Worm (Caenorhabditis elegans) whole organism, L3 larva: ENCODE measurements around the gene atf-2.
A peak's percentile ranks its signal among the peaks of the same experiment; 100 is the strongest.

Experiments
- R02D3.7 ChIP-seq: fragments of 150-350 bp; optimal IDR thresholded peaks from 2 replicates; lab custom pipeline; 2014; ENCODE audit warnings: missing biosample characterization, missing genetic modification characterization
- ZK546.5 ChIP-seq: sonication (generic microtip); optimal IDR thresholded peaks from 2 replicates; lab custom pipeline; 2017; ENCODE audit warnings: missing biosample characterization, missing genetic modification characterization
- aly-2 ChIP-seq: fragments of 150-350 bp; optimal IDR thresholded peaks from 2 replicates; lab custom pipeline; 2014; ENCODE audit warnings: missing biosample characterization, missing genetic modification characterization
- ama-1 ChIP-seq: fragments of 150-350 bp; optimal IDR thresholded peaks from 2 replicates; lab custom pipeline; 2018
- ceh-16 ChIP-seq: sonication (generic microtip); optimal IDR thresholded peaks from 2 replicates; lab custom pipeline; 2017; ENCODE audit warnings: missing biosample characterization, missing genetic modification characterization
- ceh-28 ChIP-seq: fragments of 150-350 bp; optimal IDR thresholded peaks from 2 replicates; lab custom pipeline; 2014; ENCODE audit warnings: missing biosample characterization, missing genetic modification reagents, missing genetic modification characterization
- ceh-82 ChIP-seq: fragments of 150-350 bp; optimal IDR thresholded peaks from 2 replicates; lab custom pipeline; 2014; ENCODE audit warnings: missing biosample characterization, missing genetic modification characterization
- ceh-9 ChIP-seq: sonication (generic microtip); optimal IDR thresholded peaks from 2 replicates; lab custom pipeline; 2018; ENCODE audit warnings: missing biosample characterization, missing genetic modification characterization
- daf-12 ChIP-seq: fragments of 150-350 bp; optimal IDR thresholded peaks from 2 replicates; lab custom pipeline; 2014; ENCODE audit warnings: missing biosample characterization, missing genetic modification reagents, missing genetic modification characterization
- egl-27 ChIP-seq: sonication (generic microtip); optimal IDR thresholded peaks from 4 replicates; lab custom pipeline; 2017; ENCODE audit warnings: missing biosample characterization, missing genetic modification reagents, missing genetic modification characterization
- egl-5 ChIP-seq: fragments of 150-350 bp; optimal IDR thresholded peaks from 2 replicates; lab custom pipeline; 2017; ENCODE audit warnings: missing biosample characterization, missing genetic modification reagents, missing genetic modification characterization, inconsistent platforms
- elt-1 ChIP-seq: fragments of 150-350 bp; optimal IDR thresholded peaks from 2 replicates; lab custom pipeline; 2014; ENCODE audit warnings: missing biosample characterization, missing genetic modification characterization
- elt-2 ChIP-seq: sonication (generic microtip); optimal IDR thresholded peaks from 2 replicates; lab custom pipeline; 2016; ENCODE audit warnings: missing genetic modification reagents, mild to moderate bottlenecking, missing genetic modification characterization, missing compliant biosample characterization
- elt-3 ChIP-seq, 3 experiments: fragments of 150-350 bp in 1 of 3; sonication (generic microtip) in 2 of 3; optimal IDR thresholded peaks; 2 replicates in 2 of 3; 4 replicates in 1 of 3; lab custom pipeline; 2014 to 2017; ENCODE audit warnings: missing biosample characterization in 3 of 3, missing genetic modification characterization in 3 of 3
- eor-1 ChIP-seq, 2 experiments: fragments of 150-350 bp; optimal IDR thresholded peaks; 2 replicates each; lab custom pipeline; 2014 to 2018; ENCODE audit warnings: missing biosample characterization in 2 of 2, missing genetic modification characterization in 2 of 2
- fkh-10 ChIP-seq: sonication (generic microtip); optimal IDR thresholded peaks from 2 replicates; lab custom pipeline; 2017; ENCODE audit warnings: missing biosample characterization, missing genetic modification reagents, missing genetic modification characterization
- fkh-2 ChIP-seq: fragments of 150-350 bp; optimal IDR thresholded peaks from 2 replicates; lab custom pipeline; 2014; ENCODE audit warnings: missing biosample characterization, missing genetic modification reagents, missing genetic modification characterization
- fos-1 ChIP-seq: fragments of 150-350 bp; optimal IDR thresholded peaks from 2 replicates; lab custom pipeline; 2014; ENCODE audit warnings: missing biosample characterization, missing genetic modification characterization
- hmg-11 ChIP-seq: sonication (generic microtip); optimal IDR thresholded peaks from 2 replicates; lab custom pipeline; 2016; ENCODE audit warnings: missing genetic modification characterization, missing compliant biosample characterization
- jun-1 ChIP-seq: fragments of 150-350 bp; optimal IDR thresholded peaks from 2 replicates; lab custom pipeline; 2014; ENCODE audit warnings: missing biosample characterization, missing genetic modification reagents, missing genetic modification characterization
- lin-15B ChIP-seq: fragments of 150-350 bp; optimal IDR thresholded peaks from 2 replicates; lab custom pipeline; 2014; ENCODE audit warnings: missing biosample characterization, missing genetic modification characterization
- lin-39 ChIP-seq: fragments of 150-350 bp; optimal IDR thresholded peaks from 2 replicates; lab custom pipeline; 2018; ENCODE audit warnings: missing biosample characterization, missing genetic modification reagents, missing genetic modification characterization
- lsy-12 ChIP-seq: sonication (generic microtip); optimal IDR thresholded peaks from 2 replicates; lab custom pipeline; 2016; ENCODE audit warnings: mild to moderate bottlenecking, missing genetic modification characterization, missing compliant biosample characterization
- mdl-1 ChIP-seq: fragments of 150-350 bp; optimal IDR thresholded peaks from 2 replicates; lab custom pipeline; 2014; ENCODE audit warnings: missing biosample characterization, missing genetic modification characterization
- mml-1 ChIP-seq: fragments of 150-350 bp; sonication (generic microtip); optimal IDR thresholded peaks from 3 replicates; lab custom pipeline; 2014; ENCODE audit warnings: missing biosample characterization, missing genetic modification characterization
- nfya-1 ChIP-seq: sonication (generic microtip); optimal IDR thresholded peaks from 2 replicates; lab custom pipeline; 2017; ENCODE audit warnings: missing genetic modification characterization, mild to moderate bottlenecking, missing compliant biosample characterization, antibody characterized with exemption, moderate library complexity; ENCODE audit not compliant: insufficient read depth
- nhr-11 ChIP-seq: fragments of 150-350 bp; optimal IDR thresholded peaks from 2 replicates; lab custom pipeline; 2014; ENCODE audit warnings: missing biosample characterization, missing genetic modification characterization
- nhr-12 ChIP-seq: fragments of 150-350 bp; optimal IDR thresholded peaks from 2 replicates; lab custom pipeline; 2014; ENCODE audit warnings: missing biosample characterization, missing genetic modification characterization
- nhr-23 ChIP-seq: fragments of 150-350 bp; optimal IDR thresholded peaks from 2 replicates; lab custom pipeline; 2014; ENCODE audit warnings: missing biosample characterization, missing genetic modification reagents, missing genetic modification characterization
- nhr-237 ChIP-seq: fragments of 150-350 bp; optimal IDR thresholded peaks from 2 replicates; lab custom pipeline; 2014; ENCODE audit warnings: missing biosample characterization, missing genetic modification characterization
- nhr-25 ChIP-seq: sonication (generic microtip); optimal IDR thresholded peaks from 2 replicates; lab custom pipeline; 2017; ENCODE audit warnings: missing biosample characterization, missing genetic modification characterization
- nhr-28 ChIP-seq: fragments of 150-350 bp; optimal IDR thresholded peaks from 2 replicates; lab custom pipeline; 2014; ENCODE audit warnings: missing biosample characterization, missing genetic modification characterization
- nhr-43 ChIP-seq: sonication (generic microtip); optimal IDR thresholded peaks from 2 replicates; lab custom pipeline; 2016; ENCODE audit warnings: mild to moderate bottlenecking, missing genetic modification characterization, missing compliant biosample characterization; ENCODE audit not compliant: poor library complexity, severe bottlenecking
- nhr-67 ChIP-seq: fragments of 150-350 bp; optimal IDR thresholded peaks from 2 replicates; lab custom pipeline; 2014; ENCODE audit warnings: missing biosample characterization, missing genetic modification characterization
- nhr-76 ChIP-seq: fragments of 150-350 bp; sonication (generic microtip); optimal IDR thresholded peaks from 5 replicates; lab custom pipeline; 2014; ENCODE audit warnings: missing biosample characterization, missing genetic modification characterization
- nhr-77 ChIP-seq: fragments of 150-350 bp; optimal IDR thresholded peaks from 2 replicates; lab custom pipeline; 2014; ENCODE audit warnings: missing biosample characterization, missing genetic modification characterization
- pha-4 ChIP-seq: fragments of 150-350 bp; optimal IDR thresholded peaks from 2 replicates; lab custom pipeline; 2014; ENCODE audit warnings: missing biosample characterization, missing genetic modification reagents, missing genetic modification characterization
- pqm-1 ChIP-seq: fragments of 150-350 bp; optimal IDR thresholded peaks from 2 replicates; lab custom pipeline; 2017; ENCODE audit warnings: missing biosample characterization, missing genetic modification characterization, inconsistent platforms
- sea-2 ChIP-seq: fragments of 150-350 bp; sonication (generic microtip); optimal IDR thresholded peaks from 4 replicates; lab custom pipeline; 2014; ENCODE audit warnings: missing biosample characterization, missing genetic modification reagents, missing genetic modification characterization
- skn-1 ChIP-seq: fragments of 150-350 bp; optimal IDR thresholded peaks from 2 replicates; lab custom pipeline; 2014; ENCODE audit warnings: missing biosample characterization, missing genetic modification characterization
- snpc-4 ChIP-seq: fragments of 150-350 bp; optimal IDR thresholded peaks from 2 replicates; lab custom pipeline; 2014; ENCODE audit warnings: missing biosample characterization, missing genetic modification characterization
- tbx-2 ChIP-seq: sonication (generic microtip); optimal IDR thresholded peaks from 2 replicates; lab custom pipeline; 2016; ENCODE audit warnings: mild to moderate bottlenecking, missing genetic modification characterization, missing compliant biosample characterization
- unc-39 ChIP-seq: sonication (generic microtip); optimal IDR thresholded peaks from 4 replicates; lab custom pipeline; 2017; ENCODE audit warnings: missing biosample characterization, missing genetic modification characterization
- unc-62 ChIP-seq: fragments of 150-350 bp; sonication (generic microtip); optimal IDR thresholded peaks from 4 replicates; lab custom pipeline; 2014; ENCODE audit warnings: missing biosample characterization, missing genetic modification reagents, missing genetic modification characterization
- zag-1 ChIP-seq: fragments of 150-350 bp; optimal IDR thresholded peaks from 2 replicates; lab custom pipeline; 2014; ENCODE audit warnings: missing biosample characterization, missing genetic modification characterization
- ztf-4 ChIP-seq: fragments of 150-350 bp; optimal IDR thresholded peaks from 2 replicates; lab custom pipeline; 2014; ENCODE audit warnings: missing biosample characterization, missing genetic modification characterization

Gene atf-2

DNA sequence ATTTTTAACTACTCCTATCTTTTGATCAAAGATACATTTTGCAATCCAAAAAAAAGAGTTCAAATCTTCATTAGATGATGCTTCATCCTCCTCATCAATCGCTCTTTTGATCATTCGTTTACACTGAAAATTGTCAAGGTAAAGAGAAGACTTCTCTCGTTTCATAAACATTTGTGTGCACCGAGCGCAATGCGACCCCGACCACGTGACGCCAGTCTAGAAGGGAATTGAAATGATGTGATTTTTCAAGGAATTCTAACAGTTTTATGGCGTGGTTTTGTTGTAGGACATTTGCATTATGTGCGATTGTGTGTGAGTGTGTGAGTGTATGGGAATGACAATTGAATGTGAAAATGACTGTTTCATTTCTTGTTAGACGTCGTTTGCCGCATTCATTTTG lies 10.5 kb upstream of the atf-2 start:
- peak; percentile 86 for TF ChIP-seq egl-5 (tag; lab: Kevin White, UChicago)
- TF ChIP-seq ceh-28: no peak
- TF ChIP-seq mdl-1: peak; percentile 64
- no peak for TF ChIP-seq nhr-23 (tag; lab: Kevin White, UChicago)
- no peak for TF ChIP-seq eor-1 (tag; optimal IDR thresholded peaks at IDR 0.05; lab: Kevin White, UChicago)
- no peak for TF ChIP-seq pqm-1 (tag; lab: Kevin White, UChicago)
- TF ChIP-seq ztf-4 (tag; lab: Kevin White, UChicago): no peak
- no peak for TF ChIP-seq fos-1
- TF ChIP-seq lin-39: no peak
- no peak for TF ChIP-seq aly-2 (tag; lab: Kevin White, UChicago)
- TF ChIP-seq ZK546.5 (tag; lab: Kevin White, UChicago): no peak
- peak; percentile 25 for TF ChIP-seq pha-4 (tag; lab: Kevin White, UChicago)
- no peak for TF ChIP-seq ceh-16 (tag; lab: Kevin White, UChicago)
- no peak for TF ChIP-seq ama-1 (lab: Kevin White, UChicago)
- no peak for TF ChIP-seq elt-3 (tag; optimal IDR thresholded peaks at IDR 0.05; lab: Kevin White, UChicago)
- no peak for TF ChIP-seq mml-1 (tag; lab: Kevin White, UChicago)
- peak; percentile 26 for TF ChIP-seq nfya-1 (tag; lab: Kevin White, UChicago)
- no peak for TF ChIP-seq elt-1
- no peak for TF ChIP-seq hmg-11 (tag; lab: Kevin White, UChicago)
- no peak for TF ChIP-seq nhr-43 (tag; lab: Kevin White, UChicago)
- TF ChIP-seq ceh-82: no peak
- no peak for TF ChIP-seq ceh-9 (tag; lab: Kevin White, UChicago)
- no peak for TF ChIP-seq sea-2 (GFP tag; lab: Kevin White, UChicago)
- TF ChIP-seq nhr-12 (tag; lab: Kevin White, UChicago): no peak
- TF ChIP-seq nhr-25 (tag; lab: Kevin White, UChicago): peak; percentile 20
- no peak for TF ChIP-seq nhr-76 (tag; lab: Kevin White, UChicago)
- TF ChIP-seq fkh-10 (GFP tag; lab: Kevin White, UChicago): no peak
- TF ChIP-seq unc-39 (tag; lab: Kevin White, UChicago): no peak
- no peak for TF ChIP-seq skn-1 (tag; lab: Kevin White, UChicago)
- TF ChIP-seq R02D3.7 (tag; lab: Kevin White, UChicago): no peak
- peak; percentile 50 for TF ChIP-seq elt-2 (tag; lab: Kevin White, UChicago)
- no peak for TF ChIP-seq fkh-2 (tag; lab: Kevin White, UChicago)
- TF ChIP-seq unc-62 (GFP tag; lab: Kevin White, UChicago): no peak

DNA sequence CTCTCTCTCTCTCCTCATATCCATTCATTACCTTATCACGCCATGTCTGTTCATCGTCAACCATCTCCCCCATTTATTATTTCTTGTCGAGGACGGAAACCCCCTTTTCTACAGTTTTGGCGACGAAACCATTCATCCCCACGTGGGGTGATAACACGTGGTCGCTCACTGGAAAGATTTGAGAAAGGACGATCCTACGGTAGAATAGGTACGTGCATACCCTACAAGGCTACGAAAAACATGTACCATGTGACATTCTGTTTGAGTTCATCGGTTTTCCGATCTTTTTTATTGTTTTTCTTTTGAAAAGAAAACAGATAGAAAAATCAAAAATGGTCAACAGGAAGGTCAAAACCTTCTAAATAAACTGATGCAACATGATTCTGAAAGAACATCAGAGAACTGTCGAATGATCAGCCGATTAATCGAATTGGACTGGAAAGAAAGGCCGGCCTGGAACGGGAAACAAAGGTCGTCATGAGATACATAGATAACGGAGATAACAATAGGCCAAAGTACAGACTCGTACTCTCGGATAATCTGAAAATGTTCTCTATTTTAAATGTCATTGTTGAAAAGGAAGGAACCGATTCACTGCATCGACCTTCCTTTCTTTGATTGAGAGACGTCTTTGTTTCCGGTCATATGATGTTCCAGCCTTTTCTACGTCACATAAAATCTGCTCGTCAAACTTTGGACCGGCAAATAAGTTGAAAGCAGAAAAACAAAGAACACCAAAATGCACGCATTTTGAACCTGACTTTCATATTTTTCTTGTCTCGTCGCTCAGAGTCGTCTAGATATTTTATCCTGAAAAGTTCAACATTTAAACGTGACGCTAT lies 9.6 kb upstream of the atf-2 start:
- TF ChIP-seq nhr-23 (tag; lab: Kevin White, UChicago) (peak; percentile 85), ama-1 (lab: Kevin White, UChicago) (peak; percentile 63), nhr-76 (tag; lab: Kevin White, UChicago) (no peak), nhr-11 (peak; percentile 80), elt-1 (peak; percentile 82), egl-27 (tag; lab: Kevin White, UChicago) (peak; percentile 34), lin-15B (tag; lab: Kevin White, UChicago) (no peak), nhr-12 (tag; lab: Kevin White, UChicago) (no peak), aly-2 (tag; lab: Kevin White, UChicago) (no peak), elt-2 (tag; lab: Kevin White, UChicago) (peak; percentile 72), nhr-67 (tag; lab: Kevin White, UChicago) (no peak), jun-1 (tag; lab: Kevin White, UChicago) (peak; percentile 66), R02D3.7 (tag; lab: Kevin White, UChicago) (no peak), ceh-9 (tag; lab: Kevin White, UChicago) (no peak), elt-3 (tag; optimal IDR thresholded peaks at IDR 0.05; lab: Kevin White, UChicago) (peak in 2 of 3 experiments; percentile 21 to 59), unc-39 (tag; lab: Kevin White, UChicago) (no peak), pqm-1 (tag; lab: Kevin White, UChicago) (peak; percentile 18), daf-12 (tag; lab: Kevin White, UChicago) (no peak), ceh-28 (no peak), nhr-43 (tag; lab: Kevin White, UChicago) (peak; percentile 95), zag-1 (no peak), nhr-25 (tag; lab: Kevin White, UChicago) (peak; percentile 88), ceh-16 (tag; lab: Kevin White, UChicago) (no peak), nhr-28 (tag; lab: Kevin White, UChicago) (no peak), lin-39 (no peak), sea-2 (GFP tag; lab: Kevin White, UChicago) (no peak), fkh-2 (tag; lab: Kevin White, UChicago) (no peak), nfya-1 (tag; lab: Kevin White, UChicago) (peak; percentile 42), nhr-77 (tag; lab: Kevin White, UChicago) (no peak), snpc-4 (tag; lab: Kevin White, UChicago) (no peak), skn-1 (tag; lab: Kevin White, UChicago) (no peak), ceh-82 (no peak), nhr-237 (tag; lab: Kevin White, UChicago) (no peak), mdl-1 (peak; percentile 92), fkh-10 (GFP tag; lab: Kevin White, UChicago) (no peak), ztf-4 (tag; lab: Kevin White, UChicago) (peak; percentile 31), tbx-2 (peak; percentile 52), egl-5 (tag; lab: Kevin White, UChicago) (no peak), unc-62 (GFP tag; lab: Kevin White, UChicago) (no peak), lsy-12 (tag; lab: Kevin White, UChicago) (peak; percentile 4)
